Fruit fly (Drosophila melanogaster) whole organism, adult: ENCODE results near the gene Daxx.
A peak's percentile ranks its signal among the peaks of the same experiment; 100 is the strongest.

Experiments used
- CG11617 ChIP-seq: fragments of 200-800 bp; sonication (Bioruptor generic); optimal IDR thresholded peaks from 2 replicates; lab custom pipeline; 2017; ENCODE audit warnings: mild to moderate bottlenecking, missing biosample characterization, missing genetic modification reagents, missing genetic modification characterization
- CG12768 ChIP-seq: fragments of 200-800 bp; sonication (Bioruptor generic); optimal IDR thresholded peaks from 2 replicates; lab custom pipeline; 2017; ENCODE audit warnings: missing biosample characterization, missing genetic modification characterization, mild to moderate bottlenecking, moderate library complexity, missing genetic modification reagents
- CG14711 ChIP-seq: fragments of 200-800 bp; sonication (Bioruptor generic); optimal IDR thresholded peaks from 2 replicates; lab custom pipeline; 2018; ENCODE audit warnings: missing biosample characterization, mild to moderate bottlenecking, missing genetic modification characterization, moderate library complexity
- CG1620 ChIP-seq: fragments of 200-800 bp; sonication (Bioruptor generic); optimal IDR thresholded peaks from 2 replicates; lab custom pipeline; 2016; ENCODE audit warnings: missing biosample characterization, missing genetic modification characterization
- CG33017 ChIP-seq: fragments of 200-800 bp; sonication (Bioruptor generic); optimal IDR thresholded peaks from 2 replicates; lab custom pipeline; 2018; ENCODE audit warnings: missing biosample characterization, mild to moderate bottlenecking, missing genetic modification characterization, moderate library complexity
- CG5204 ChIP-seq: fragments of 200-800 bp; sonication (Bioruptor generic); optimal IDR thresholded peaks from 2 replicates; lab custom pipeline; 2016; ENCODE audit warnings: missing biosample characterization, missing genetic modification characterization
- CG7045 ChIP-seq: fragments of 200-800 bp; sonication (Bioruptor generic); optimal IDR thresholded peaks from 2 replicates; lab custom pipeline; 2017; ENCODE audit warnings: missing biosample characterization, mild to moderate bottlenecking, missing genetic modification characterization
- CG7101 ChIP-seq: fragments of 200-800 bp; sonication (Bioruptor generic); optimal IDR thresholded peaks from 2 replicates; lab custom pipeline; 2018; ENCODE audit warnings: missing biosample characterization, mild to moderate bottlenecking, missing genetic modification characterization, moderate library complexity
- Clk ChIP-seq: fragments of 200-800 bp; sonication (Bioruptor generic); optimal IDR thresholded peaks from 2 replicates; lab custom pipeline; 2017; ENCODE audit warnings: missing biosample characterization, missing genetic modification characterization
- Crg-1 ChIP-seq: fragments of 200-800 bp; sonication (Bioruptor generic); optimal IDR thresholded peaks from 2 replicates; lab custom pipeline; 2016; ENCODE audit warnings: missing biosample characterization, missing genetic modification characterization
- Hr96 ChIP-seq: fragments of 200-800 bp; sonication (Bioruptor generic); optimal IDR thresholded peaks from 2 replicates; lab custom pipeline; 2016; ENCODE audit warnings: missing biosample characterization, missing genetic modification characterization
- Mnt ChIP-seq: fragments of 200-800 bp; sonication (Bioruptor generic); optimal IDR thresholded peaks from 2 replicates; lab custom pipeline; 2016; ENCODE audit warnings: missing biosample characterization, mild to moderate bottlenecking, missing genetic modification characterization
- bab1 ChIP-seq: fragments of 200-800 bp; sonication (Bioruptor generic); optimal IDR thresholded peaks from 3 replicates; lab custom pipeline; 2019; ENCODE audit warnings: missing biosample characterization, mild to moderate bottlenecking, missing genetic modification characterization, moderate library complexity
- cic ChIP-seq: fragments of 200-800 bp; sonication (Bioruptor generic); optimal IDR thresholded peaks from 2 replicates; lab custom pipeline; 2017; ENCODE audit warnings: missing biosample characterization, mild to moderate bottlenecking, missing genetic modification characterization, moderate library complexity
- cnc ChIP-seq, 2 experiments: fragments of >200 bp; optimal IDR thresholded peaks; 2 replicates each; lab custom pipeline; 2017
- kay ChIP-seq: fragments of 200-800 bp; sonication (Bioruptor generic); peaks from one replicate; lab custom pipeline; 2016; ENCODE audit warnings: missing biosample characterization, missing genetic modification characterization, borderline replicate concordance
- ovo ChIP-seq: fragments of 200-800 bp; sonication (Bioruptor generic); optimal IDR thresholded peaks from 2 replicates; lab custom pipeline; 2016; ENCODE audit warnings: missing biosample characterization, missing genetic modification characterization
- pad ChIP-seq: fragments of 200-800 bp; sonication (Bioruptor generic); optimal IDR thresholded peaks from 3 replicates; lab custom pipeline; 2017; ENCODE audit warnings: missing biosample characterization, missing genetic modification characterization, mild to moderate bottlenecking, moderate library complexity, missing genetic modification reagents
- tj ChIP-seq: fragments of 200-800 bp; sonication (Bioruptor generic); optimal IDR thresholded peaks from 3 replicates; lab custom pipeline; 2017; ENCODE audit warnings: missing biosample characterization, mild to moderate bottlenecking, missing genetic modification characterization, moderate library complexity
- toe ChIP-seq: fragments of 200-800 bp; sonication (Bioruptor generic); optimal IDR thresholded peaks from 2 replicates; lab custom pipeline; 2016; ENCODE audit warnings: missing biosample characterization, missing genetic modification characterization

Gene Daxx

dm6 chr2L:6526996-6527395, 46.3 kb downstream of the Daxx start:
- peak; percentile 24 for TF ChIP-seq bab1 (GFP tag; lab: Kevin White, UChicago)
- TF ChIP-seq Hr96 (GFP tag; lab: Kevin White, UChicago), result no peak
- peak; percentile 26 for TF ChIP-seq CG1620
- TF ChIP-seq Clk (GFP tag; lab: Kevin White, UChicago), result no peak
- no peak for TF ChIP-seq CG33017 (tag; lab: Kevin White, UChicago)

dm6 chr2L:6530952-6531512, 50.3 kb downstream of the Daxx start:
- no peak for TF ChIP-seq CG5204
- TF ChIP-seq kay, result no peak
- no peak for TF ChIP-seq cnc (optimal IDR thresholded peaks at IDR 0.05; lab: Kevin White, UChicago)
- no peak for TF ChIP-seq CG12768 (GFP tag; lab: Kevin White, UChicago)
- TF ChIP-seq CG1620, result no peak

- TF ChIP-seq kay (no peak), cic (GFP tag; lab: Kevin White, UChicago) (no peak), cnc (optimal IDR thresholded peaks at IDR 0.05; lab: Kevin White, UChicago) (no peak), CG33017 (tag; lab: Kevin White, UChicago) (no peak), Crg-1 (GFP tag; lab: Kevin White, UChicago) (no peak), bab1 (GFP tag; lab: Kevin White, UChicago) (no peak)
These were observed 51.4 kb downstream of the Daxx start for dm6 chr2L:6531985-6532699.

dm6 chr2L:6532977-6533376, 52.2 kb downstream of the Daxx start:
- no peak for TF ChIP-seq pad (GFP tag; lab: Kevin White, UChicago)
- no peak for TF ChIP-seq CG7045 (GFP tag; lab: Kevin White, UChicago)
- peak; percentile 97 for TF ChIP-seq tj (GFP tag; lab: Kevin White, UChicago)
- no peak for TF ChIP-seq toe (GFP tag; lab: Kevin White, UChicago)

dm6 chr2L:6533719-6534118, 53.0 kb downstream of the Daxx start:
- TF ChIP-seq pad (GFP tag; lab: Kevin White, UChicago) (no peak), CG7101 (tag; lab: Kevin White, UChicago) (no peak), cic (GFP tag; lab: Kevin White, UChicago) (no peak), CG7045 (GFP tag; lab: Kevin White, UChicago) (no peak), tj (GFP tag; lab: Kevin White, UChicago) (no peak), CG5204 (no peak), CG12768 (GFP tag; lab: Kevin White, UChicago) (no peak), bab1 (GFP tag; lab: Kevin White, UChicago) (no peak)

- TF ChIP-seq toe (GFP tag; lab: Kevin White, UChicago) (no peak), ovo (GFP tag; lab: Kevin White, UChicago) (no peak), Clk (GFP tag; lab: Kevin White, UChicago) (no peak), CG33017 (tag; lab: Kevin White, UChicago) (no peak), bab1 (GFP tag; lab: Kevin White, UChicago) (no peak), tj (GFP tag; lab: Kevin White, UChicago) (no peak), kay (no peak), Mnt (GFP tag; lab: Kevin White, UChicago) (no peak), CG14711 (tag; lab: Kevin White, UChicago) (no peak), CG5204 (no peak), cnc (optimal IDR thresholded peaks at IDR 0.05; lab: Kevin White, UChicago) (no peak), CG11617 (no peak), pad (GFP tag; lab: Kevin White, UChicago) (no peak)
These were observed 53.5 kb downstream of the Daxx start for dm6 chr2L:6534125-6534815.

dm6 chr2L:6536044-6536581, 55.4 kb downstream of the Daxx start:
- TF ChIP-seq CG5204 (no peak), tj (GFP tag; lab: Kevin White, UChicago) (peak; percentile 30)
